Worm (Caenorhabditis elegans): ENCODE measurements around the gene lact-8.

Gene lact-8

ce11 chrV:11104408-11104807 lies 11.0 kb upstream of the lact-8 start:
- TF ChIP-seq unc-62 (GFP tag; optimal IDR thresholded peaks at IDR 0.05) = no peak

ce11 chrV:11098599-11098998 lies 5.2 kb upstream of the lact-8 start, which contains the start of gene cdkl-1:
cdkl-1 (plus strand) TSS chrV:11098899.
- TF ChIP-seq unc-62 (GFP tag; optimal IDR thresholded peaks at IDR 0.05) = no peak

DNA sequence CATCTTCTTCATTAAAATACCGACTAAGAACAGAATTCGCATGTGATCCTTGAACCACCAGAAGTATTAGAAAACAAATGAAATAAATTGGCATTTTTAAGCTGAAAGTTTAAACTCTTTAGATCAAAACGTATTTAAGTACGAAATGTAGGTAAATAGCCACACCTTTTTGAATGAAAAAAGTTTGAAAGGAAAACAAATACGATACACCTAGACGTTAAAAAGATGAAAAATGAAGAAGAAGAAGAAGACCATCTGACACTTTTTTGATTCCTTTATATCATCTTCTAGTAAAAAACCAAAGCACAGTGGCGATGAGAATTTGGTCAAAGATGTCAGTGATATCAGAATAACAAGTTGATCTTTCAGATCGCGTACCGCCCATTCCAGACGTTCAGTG lies 2.5 kb upstream of the lact-8 start, which contains the start of gene Y42A5A.3:
Gene Y42A5A.3, minus strand, starts transcription at position 101 of the 400 bp plus-strand sequence.
- no peak for TF ChIP-seq unc-62 (GFP tag; optimal IDR thresholded peaks at IDR 0.05)

- no peak for TF ChIP-seq unc-62 (GFP tag; optimal IDR thresholded peaks at IDR 0.05)
Observed at ce11 chrV:11094698-11095097, 1.3 kb upstream of the lact-8 start.

DNA sequence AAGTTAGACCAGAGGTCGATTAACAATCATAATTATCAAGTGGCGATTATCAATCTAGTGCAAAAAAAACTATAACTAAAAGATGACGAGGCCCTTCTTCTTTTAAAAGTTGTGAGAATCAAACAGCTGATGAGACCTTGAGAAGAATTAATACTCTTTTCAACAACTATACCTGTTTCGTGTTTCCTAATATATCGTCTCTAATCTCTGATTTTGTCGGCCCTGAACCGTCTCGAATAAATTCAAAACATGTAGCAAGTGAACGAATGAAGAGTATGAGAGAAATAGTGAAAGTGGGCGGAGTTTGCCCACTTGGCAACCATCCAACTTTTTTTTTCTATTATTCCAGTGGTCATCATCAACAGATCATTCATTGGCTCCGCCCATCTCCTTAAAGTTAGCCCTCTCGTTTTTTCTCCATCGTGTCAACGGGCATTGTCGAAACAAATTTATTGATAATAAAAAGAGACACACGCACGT lies 5.8 kb downstream of the lact-8 start, which contains the start of gene Y42A5A.1:
Gene Y42A5A.1, plus strand, starts transcription at position 430 of the 480 bp plus-strand sequence.
- no peak for TF ChIP-seq unc-62 (GFP tag; optimal IDR thresholded peaks at IDR 0.05)

ce11 chrV:11087119-11087518 lies 6.3 kb downstream of the lact-8 start:
- TF ChIP-seq unc-62 (GFP tag; optimal IDR thresholded peaks at IDR 0.05) = no peak

- no peak for TF ChIP-seq unc-62 (GFP tag; optimal IDR thresholded peaks at IDR 0.05)
Observed at ce11 chrV:11083691-11084090, 9.7 kb downstream of the lact-8 start.

- no peak for TF ChIP-seq unc-62 (GFP tag; optimal IDR thresholded peaks at IDR 0.05)
Observed at ce11 chrV:11082964-11083363, 10.4 kb downstream of the lact-8 start.

DNA sequence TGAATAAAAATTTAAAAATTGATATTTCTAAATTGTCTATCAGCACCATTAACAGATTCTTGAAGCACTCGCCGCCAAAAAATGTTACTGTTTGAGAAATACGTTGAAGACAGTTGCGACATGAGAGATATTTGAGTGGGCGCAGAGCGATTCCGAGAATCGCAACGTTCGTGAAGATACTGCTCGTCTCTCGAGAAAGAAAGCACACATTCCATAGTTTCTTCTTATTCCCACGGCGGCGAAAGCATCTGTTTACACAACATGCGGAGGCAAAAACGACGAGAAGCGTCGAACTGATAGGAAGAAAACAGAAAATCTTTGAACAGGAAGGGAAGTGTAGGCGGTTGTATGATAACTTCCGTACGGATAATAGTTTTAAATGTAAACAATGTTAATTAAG lies 10.9 kb downstream of the lact-8 start:
- no peak for TF ChIP-seq unc-62 (GFP tag; optimal IDR thresholded peaks at IDR 0.05)

- TF ChIP-seq unc-62 (GFP tag; optimal IDR thresholded peaks at IDR 0.05) = no peak
Observed at ce11 chrV:11080345-11081102, 12.9 kb downstream of the lact-8 start, which contains the start of gene act-1. act-1 (plus strand) TSS chrV:11081052.

DNA sequence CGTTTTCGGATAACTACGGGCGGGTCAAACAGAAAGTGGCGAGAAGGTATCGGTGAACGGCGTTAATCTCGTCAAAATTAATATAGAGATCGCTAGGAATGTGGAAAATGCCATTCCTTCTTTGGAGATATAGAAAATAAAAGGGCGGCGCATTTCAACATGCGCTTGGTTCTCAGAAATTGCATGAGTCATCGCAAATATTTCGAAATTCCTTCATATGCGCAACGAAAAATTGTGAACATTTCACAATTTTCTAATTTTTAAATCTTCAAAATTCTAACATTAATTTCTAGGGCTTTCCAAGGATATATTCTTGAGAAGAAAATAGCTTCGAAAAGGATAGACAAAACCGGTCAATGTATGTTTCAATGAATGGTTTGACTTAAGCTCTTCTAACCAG lies 14.5 kb downstream of the lact-8 start:
- no peak for TF ChIP-seq unc-62 (GFP tag; optimal IDR thresholded peaks at IDR 0.05)

- no peak for TF ChIP-seq unc-62 (GFP tag; optimal IDR thresholded peaks at IDR 0.05)
Observed at ce11 chrV:11078104-11078724, 15.2 kb downstream of the lact-8 start, which contains the start of gene act-2. act-2 (minus strand) TSS chrV:11078154.

ce11 chrV:11076403-11076802 lies 17.0 kb downstream of the lact-8 start:
- TF ChIP-seq unc-62 (GFP tag; optimal IDR thresholded peaks at IDR 0.05) = no peak

- no peak for TF ChIP-seq unc-62 (GFP tag; optimal IDR thresholded peaks at IDR 0.05)
Observed at ce11 chrV:11076028-11076402, 17.4 kb downstream of the lact-8 start.

ce11 chrV:11075209-11076027 lies 18.0 kb downstream of the lact-8 start:
- no peak for TF ChIP-seq unc-62 (GFP tag; optimal IDR thresholded peaks at IDR 0.05)

DNA sequence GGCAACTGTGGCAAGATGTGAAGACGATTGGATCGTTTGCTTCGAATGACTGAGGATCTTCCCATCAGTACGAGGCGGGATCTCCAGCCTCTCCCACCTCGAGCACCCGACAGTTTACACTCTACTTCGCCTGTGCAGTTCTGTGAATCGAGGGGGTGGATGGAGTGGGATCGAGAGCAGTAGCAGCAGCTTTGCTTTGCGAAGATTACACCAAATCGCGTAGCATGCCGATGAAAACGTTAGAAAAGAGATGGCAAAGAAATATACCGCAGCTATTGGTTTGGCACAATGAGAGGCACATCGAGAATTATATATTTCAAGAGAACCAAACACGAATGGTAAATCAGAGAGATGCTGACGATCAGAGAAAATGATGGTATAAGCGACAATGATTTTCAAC lies 19.0 kb downstream of the lact-8 start, which contains the start of gene act-3:
Gene act-3, minus strand, starts transcription at position 51 of the 400 bp plus-strand sequence.
- TF ChIP-seq unc-62 (GFP tag; optimal IDR thresholded peaks at IDR 0.05) = no peak

Data from whole organism, dauer.